Worm (Caenorhabditis elegans) whole organism, mixed stage, embryonic: ENCODE data around the gene kel-1.
A peak's percentile ranks its signal among the peaks of the same experiment; 100 is the strongest.

Experiments used
- M03D4.4 ChIP-seq: sonication (generic microtip); optimal IDR thresholded peaks from 2 replicates; lab custom pipeline; 2017; ENCODE audit warnings: mild to moderate bottlenecking, missing genetic modification characterization, missing compliant biosample characterization
- bed-3 ChIP-seq: fragments of 200-800 bp; sonication (Bioruptor generic); optimal IDR thresholded peaks from 3 replicates; lab custom pipeline; 2018; ENCODE audit warnings: mild to moderate bottlenecking, missing genetic modification characterization, moderate library complexity, missing compliant biosample characterization
- blmp-1 ChIP-seq: fragments of 150-350 bp; optimal IDR thresholded peaks from 2 replicates; lab custom pipeline; 2014; ENCODE audit warnings: missing biosample characterization, missing genetic modification characterization
- ceh-39 ChIP-seq: fragments of 150-350 bp; optimal IDR thresholded peaks from 2 replicates; lab custom pipeline; 2014; ENCODE audit warnings: missing biosample characterization, missing genetic modification characterization
- ceh-43 ChIP-seq: fragments of 200-800 bp; sonication (Bioruptor generic); optimal IDR thresholded peaks from 2 replicates; lab custom pipeline; 2018; ENCODE audit warnings: mild to moderate bottlenecking, missing genetic modification characterization, moderate library complexity, missing compliant biosample characterization
- ceh-83 ChIP-seq: fragments of 200-800 bp; sonication (Bioruptor generic); optimal IDR thresholded peaks from 2 replicates; lab custom pipeline; 2018; ENCODE audit warnings: mild to moderate bottlenecking, missing genetic modification characterization, missing compliant biosample characterization
- ces-1 ChIP-seq: fragments of 150-350 bp; optimal IDR thresholded peaks from 2 replicates; lab custom pipeline; 2014; ENCODE audit warnings: missing biosample characterization, missing genetic modification reagents, missing genetic modification characterization
- cnd-1 ChIP-seq: fragments of 200-800 bp; sonication (Bioruptor generic); optimal IDR thresholded peaks from 2 replicates; lab custom pipeline; 2018; ENCODE audit warnings: mild to moderate bottlenecking, missing genetic modification characterization, missing compliant biosample characterization
- drap-1 ChIP-seq: fragments of 200-800 bp; sonication (Bioruptor generic); optimal IDR thresholded peaks from 3 replicates; lab custom pipeline; 2018; ENCODE audit warnings: mild to moderate bottlenecking, missing genetic modification characterization, missing compliant biosample characterization
- elt-1 ChIP-seq: sonication (generic microtip); optimal IDR thresholded peaks from 2 replicates; lab custom pipeline; 2017; ENCODE audit warnings: missing genetic modification characterization, mild to moderate bottlenecking, missing compliant biosample characterization, antibody characterized with exemption, moderate library complexity, borderline replicate concordance; ENCODE audit not compliant: insufficient read depth
- elt-3 ChIP-seq: fragments of 150-350 bp; optimal IDR thresholded peaks from 2 replicates; lab custom pipeline; 2014; ENCODE audit warnings: missing biosample characterization, missing genetic modification characterization
- flh-1 ChIP-seq: fragments of 200-800 bp; sonication (Bioruptor generic); optimal IDR thresholded peaks from 2 replicates; lab custom pipeline; 2018; ENCODE audit warnings: mild to moderate bottlenecking, missing genetic modification characterization, moderate library complexity, missing compliant biosample characterization
- ham-2 ChIP-seq: fragments of 200-800 bp; sonication (Bioruptor generic); optimal IDR thresholded peaks from 2 replicates; lab custom pipeline; 2018; ENCODE audit warnings: mild to moderate bottlenecking, missing genetic modification characterization, missing compliant biosample characterization
- hlh-1 ChIP-seq: fragments of 150-350 bp; optimal IDR thresholded peaks from 2 replicates; lab custom pipeline; 2014; ENCODE audit warnings: missing biosample characterization, missing genetic modification reagents, missing genetic modification characterization
- lin-13 ChIP-seq: fragments of 150-350 bp; optimal IDR thresholded peaks from 2 replicates; lab custom pipeline; 2014; ENCODE audit warnings: missing biosample characterization, missing genetic modification characterization
- lin-32 ChIP-seq: fragments of 200-800 bp; sonication (Bioruptor generic); optimal IDR thresholded peaks from 2 replicates; lab custom pipeline; 2018; ENCODE audit warnings: mild to moderate bottlenecking, missing genetic modification characterization, missing compliant biosample characterization
- lsy-2 ChIP-seq: fragments of 150-350 bp; optimal IDR thresholded peaks from 2 replicates; lab custom pipeline; 2014; ENCODE audit warnings: missing biosample characterization, missing genetic modification characterization
- mab-5 ChIP-seq: fragments of 150-350 bp; optimal IDR thresholded peaks from 2 replicates; lab custom pipeline; 2014; ENCODE audit warnings: missing biosample characterization, missing genetic modification characterization
- mep-1 ChIP-seq: fragments of 150-350 bp; optimal IDR thresholded peaks from 2 replicates; lab custom pipeline; 2017; ENCODE audit warnings: missing biosample characterization, missing genetic modification reagents, missing genetic modification characterization, inconsistent platforms
- mls-2 ChIP-seq: sonication (generic microtip); optimal IDR thresholded peaks from 2 replicates; lab custom pipeline; 2016; ENCODE audit warnings: mild to moderate bottlenecking, missing genetic modification characterization, moderate library complexity, missing compliant biosample characterization
- nhr-12 ChIP-seq: fragments of 150-350 bp; optimal IDR thresholded peaks from 2 replicates; lab custom pipeline; 2014; ENCODE audit warnings: missing biosample characterization, missing genetic modification characterization
- nhr-2 ChIP-seq: fragments of 150-350 bp; optimal IDR thresholded peaks from 2 replicates; lab custom pipeline; 2014; ENCODE audit warnings: missing biosample characterization, missing genetic modification characterization
- nhr-28 ChIP-seq: fragments of 150-350 bp; optimal IDR thresholded peaks from 2 replicates; lab custom pipeline; 2014; ENCODE audit warnings: missing biosample characterization, missing genetic modification characterization
- nhr-76 ChIP-seq: sonication (generic microtip); optimal IDR thresholded peaks from 2 replicates; lab custom pipeline; 2017; ENCODE audit warnings: missing biosample characterization, missing genetic modification characterization
- pha-4 ChIP-seq: fragments of 150-350 bp; optimal IDR thresholded peaks from 2 replicates; lab custom pipeline; 2018; ENCODE audit warnings: missing biosample characterization, missing genetic modification reagents, missing genetic modification characterization
- sem-2 ChIP-seq: fragments of 200-800 bp; sonication (Bioruptor generic); optimal IDR thresholded peaks from 2 replicates; lab custom pipeline; 2018; ENCODE audit warnings: mild to moderate bottlenecking, missing genetic modification characterization, missing compliant biosample characterization
- snpc-4 ChIP-seq: fragments of 150-350 bp; optimal IDR thresholded peaks from 2 replicates; lab custom pipeline; 2014; ENCODE audit warnings: missing biosample characterization, missing genetic modification characterization
- sptf-1 ChIP-seq: sonication (generic microtip); optimal IDR thresholded peaks from 2 replicates; lab custom pipeline; 2017; ENCODE audit warnings: mild to moderate bottlenecking, missing genetic modification characterization, moderate library complexity, missing compliant biosample characterization
- tbx-8 ChIP-seq: fragments of 200-800 bp; sonication (Bioruptor generic); optimal IDR thresholded peaks from 2 replicates; lab custom pipeline; 2018; ENCODE audit warnings: mild to moderate bottlenecking, missing genetic modification characterization, moderate library complexity, missing compliant biosample characterization
- unc-120 ChIP-seq: sonication (generic microtip); optimal IDR thresholded peaks from 2 replicates; lab custom pipeline; 2017; ENCODE audit warnings: missing genetic modification characterization, missing compliant biosample characterization; ENCODE audit not compliant: poor library complexity, severe bottlenecking
- unc-39 ChIP-seq: fragments of 150-350 bp; optimal IDR thresholded peaks from 2 replicates; lab custom pipeline; 2014; ENCODE audit warnings: missing biosample characterization, missing genetic modification characterization
- unc-62 ChIP-seq: fragments of 150-350 bp; optimal IDR thresholded peaks from 2 replicates; lab custom pipeline; 2014; ENCODE audit warnings: missing biosample characterization, missing genetic modification reagents, missing genetic modification characterization
- ztf-11 ChIP-seq: fragments of 150-350 bp; optimal IDR thresholded peaks from 2 replicates; lab custom pipeline; 2014; ENCODE audit warnings: missing biosample characterization, missing genetic modification characterization

The kel-1 gene

DNA sequence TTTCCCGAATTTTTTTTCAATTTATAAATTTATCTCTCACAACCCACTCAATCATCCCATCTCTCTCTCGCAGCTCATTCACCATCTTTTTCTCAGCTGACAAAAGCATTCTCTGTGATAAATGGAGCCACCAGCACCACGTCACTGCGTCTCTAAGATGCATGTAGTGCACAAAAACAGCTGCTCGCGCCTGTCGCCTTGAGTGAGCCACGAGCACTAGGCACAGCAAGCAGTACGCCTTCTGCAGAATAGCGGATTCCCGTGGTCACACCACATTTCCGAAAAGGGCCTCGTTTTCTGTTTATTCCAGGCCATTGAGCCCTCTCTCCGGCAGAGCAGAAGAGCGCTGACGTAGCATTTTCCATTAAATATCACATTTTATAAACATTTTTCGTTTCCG lies 24.8 kb downstream of the kel-1 start, which contains the start of gene F13D12.10:
Gene F13D12.10 (plus strand): TSS at position 231 of the 400 bp plus-strand sequence.
- no peak for TF ChIP-seq nhr-2 (tag; lab: Kevin White, UChicago)
- TF ChIP-seq sptf-1 (tag; lab: Kevin White, UChicago): no peak
- TF ChIP-seq unc-62 (GFP tag; lab: Kevin White, UChicago): no peak
- no peak for TF ChIP-seq lin-13 (tag; lab: Kevin White, UChicago)
- TF ChIP-seq ces-1 (GFP tag; lab: Kevin White, UChicago): no peak
- TF ChIP-seq hlh-1 (tag; lab: Kevin White, UChicago): peak; percentile 95
- TF ChIP-seq mep-1: no peak
- TF ChIP-seq lin-32: no peak
- TF ChIP-seq sem-2 (GFP tag; lab: Kevin White, UChicago): no peak
- no peak for TF ChIP-seq bed-3
- TF ChIP-seq unc-120 (tag; lab: Kevin White, UChicago): peak; percentile 7

DNA sequence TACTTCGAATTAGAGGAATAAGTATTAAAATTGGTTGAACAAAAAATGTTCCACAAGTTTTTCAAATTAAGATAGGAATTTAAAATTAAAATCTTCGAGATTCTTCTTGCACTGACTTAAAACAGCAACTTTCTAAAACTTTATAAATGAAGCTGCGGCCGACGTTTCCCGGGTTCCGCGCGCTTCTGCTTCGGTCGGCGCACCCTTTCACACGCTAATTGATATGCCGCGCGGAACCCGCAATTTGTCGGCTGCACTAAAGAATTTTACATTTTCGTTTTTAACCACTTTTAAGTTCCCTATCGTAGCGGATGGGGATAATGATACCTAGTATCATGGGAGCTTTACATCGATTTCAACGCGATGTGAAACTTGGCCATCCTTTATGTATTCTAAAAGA lies 26.0 kb downstream of the kel-1 start:
- no peak for TF ChIP-seq bed-3
- no peak for TF ChIP-seq cnd-1
- TF ChIP-seq drap-1: no peak

DNA sequence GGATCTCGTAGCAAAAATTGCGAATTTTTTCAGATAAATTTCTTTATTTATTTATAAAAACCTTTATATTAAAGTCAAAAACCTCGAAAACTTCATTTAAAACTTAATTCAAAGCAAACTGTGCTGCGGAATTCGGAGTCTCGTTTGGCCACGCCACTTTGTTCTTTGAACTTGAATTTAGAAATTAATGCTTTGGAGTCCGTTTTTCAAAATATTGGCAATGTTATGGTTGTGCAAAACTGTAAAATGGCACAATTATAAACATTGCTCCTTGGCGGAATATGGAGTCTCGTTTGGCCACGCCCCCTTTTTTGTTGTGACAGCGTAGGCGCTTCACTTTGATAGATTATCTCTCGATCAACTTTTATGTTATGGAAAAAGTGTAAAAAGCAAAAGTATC lies 30.8 kb downstream of the kel-1 start:
- TF ChIP-seq nhr-2 (tag; lab: Kevin White, UChicago) (no peak), ztf-11 (tag; lab: Kevin White, UChicago) (no peak), nhr-12 (tag; lab: Kevin White, UChicago) (no peak), pha-4 (tag; lab: Kevin White, UChicago) (no peak), unc-120 (tag; lab: Kevin White, UChicago) (no peak), sem-2 (GFP tag; lab: Kevin White, UChicago) (no peak), elt-3 (tag; lab: Kevin White, UChicago) (no peak), lin-13 (tag; lab: Kevin White, UChicago) (no peak), M03D4.4 (no peak), mls-2 (tag; lab: Kevin White, UChicago) (no peak), snpc-4 (no peak)
- TF ChIP-seq, all 35 proteins: peak for 0

DNA sequence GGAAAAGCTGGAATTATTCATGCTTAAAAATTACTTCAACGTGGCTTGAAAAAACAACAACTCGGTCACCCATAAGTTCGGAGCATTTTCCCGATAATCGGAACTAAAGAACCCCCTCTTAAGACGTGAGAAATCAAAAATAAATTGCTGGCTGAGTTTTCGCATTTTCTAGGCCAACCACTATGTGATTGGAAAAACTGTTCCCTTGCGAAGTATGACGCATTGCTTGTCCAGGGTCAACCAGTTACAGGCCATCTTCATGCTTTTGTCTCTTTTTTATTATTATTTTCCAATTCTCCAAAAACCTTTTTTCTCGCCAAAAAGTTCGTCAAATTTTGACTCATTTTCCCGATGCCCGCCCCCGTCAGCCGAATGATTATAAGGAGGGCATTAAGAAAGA lies 31.4 kb downstream of the kel-1 start, which contains the start of gene F13D12.3:
Gene F13D12.3 (plus strand): TSS at position 301 of the 400 bp plus-strand sequence.
- TF ChIP-seq nhr-12 (tag; lab: Kevin White, UChicago) (no peak), ham-2 (GFP tag; lab: Kevin White, UChicago) (no peak), flh-1 (GFP tag; lab: Kevin White, UChicago) (no peak), mls-2 (tag; lab: Kevin White, UChicago) (no peak), lin-13 (tag; lab: Kevin White, UChicago) (no peak), drap-1 (no peak), mep-1 (no peak), mab-5 (tag; lab: Kevin White, UChicago) (no peak)

DNA sequence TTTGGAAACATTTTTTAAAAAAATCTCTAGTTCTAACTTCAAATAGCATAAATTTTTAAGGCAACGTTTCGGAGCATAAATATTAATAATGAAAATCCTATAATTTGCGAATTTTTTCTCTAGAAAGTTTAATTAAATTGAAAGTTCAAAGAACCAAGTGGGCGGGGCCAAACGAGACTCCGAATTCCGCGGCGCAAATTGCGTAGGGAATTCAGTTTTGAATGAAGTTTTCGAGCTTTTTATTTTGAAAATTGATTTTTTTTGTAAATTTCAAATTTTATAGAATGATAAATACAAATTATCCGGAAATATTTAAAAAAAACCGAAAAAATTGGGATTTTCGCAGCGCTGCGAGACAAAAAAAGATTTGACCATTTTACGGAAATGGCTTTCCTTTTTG lies 32.1 kb downstream of the kel-1 start:
- TF ChIP-seq pha-4 (tag; lab: Kevin White, UChicago) (no peak), lsy-2 (tag; lab: Kevin White, UChicago) (no peak), sem-2 (GFP tag; lab: Kevin White, UChicago) (no peak), lin-13 (tag; lab: Kevin White, UChicago) (no peak), drap-1 (no peak), nhr-76 (tag; lab: Kevin White, UChicago) (no peak), mep-1 (no peak), hlh-1 (tag; lab: Kevin White, UChicago) (no peak)
- TF ChIP-seq, all 35 proteins: peak for 0

DNA sequence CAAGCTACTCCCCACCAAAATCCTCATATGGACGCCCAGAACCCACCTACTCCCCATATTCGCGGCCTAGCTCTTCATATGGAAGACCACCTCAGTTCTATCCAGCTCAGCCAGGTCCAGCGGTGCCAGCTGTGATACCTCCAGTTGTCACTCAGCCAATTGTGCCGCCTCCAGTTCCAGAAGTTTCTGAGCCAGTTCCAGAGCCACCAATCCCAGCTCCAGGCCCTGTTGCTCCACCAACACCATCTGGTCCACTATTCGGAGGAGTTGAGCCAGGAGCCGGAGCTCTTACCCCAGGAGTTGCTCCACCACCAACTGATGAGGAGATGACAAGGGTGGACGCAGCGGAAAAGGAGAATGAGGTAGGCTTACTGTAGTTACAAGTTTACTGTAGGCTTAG lies 32.9 kb downstream of the kel-1 start:
- TF ChIP-seq sptf-1 (tag; lab: Kevin White, UChicago) (no peak), nhr-76 (tag; lab: Kevin White, UChicago) (no peak), blmp-1 (no peak), mls-2 (tag; lab: Kevin White, UChicago) (no peak), lin-32 (no peak), lsy-2 (tag; lab: Kevin White, UChicago) (no peak), ztf-11 (tag; lab: Kevin White, UChicago) (no peak)

DNA sequence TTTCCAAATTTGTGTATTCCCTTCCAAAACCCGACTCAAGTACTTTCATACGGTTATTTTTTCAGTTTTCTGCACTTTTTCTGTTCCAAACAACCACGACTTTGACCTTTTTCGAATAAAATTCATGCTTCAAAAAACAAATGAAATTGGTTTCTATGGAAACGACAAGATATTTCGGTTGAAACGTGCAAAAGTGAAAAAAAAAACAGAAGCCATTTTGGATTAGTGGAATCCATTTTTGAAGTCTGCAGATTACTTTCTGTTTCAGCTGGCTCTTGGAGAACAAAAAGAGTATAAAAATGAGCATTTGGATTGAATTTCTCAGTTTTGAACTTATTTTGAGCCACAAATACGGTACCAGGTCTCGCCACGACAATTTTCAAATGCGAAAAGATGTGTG lies 33.4 kb downstream of the kel-1 start:
- TF ChIP-seq ham-2 (GFP tag; lab: Kevin White, UChicago): no peak
- TF ChIP-seq unc-62 (GFP tag; lab: Kevin White, UChicago): no peak
- TF ChIP-seq drap-1: no peak
- no peak for TF ChIP-seq ceh-83
- no peak for TF ChIP-seq nhr-28 (tag; lab: Kevin White, UChicago)
- TF ChIP-seq ztf-11 (tag; lab: Kevin White, UChicago): no peak
- no peak for TF ChIP-seq unc-39 (tag; lab: Kevin White, UChicago)
- no peak for TF ChIP-seq ceh-39 (tag; lab: Kevin White, UChicago)
- no peak for TF ChIP-seq elt-1
- TF ChIP-seq ces-1 (GFP tag; lab: Kevin White, UChicago): no peak
- no peak for TF ChIP-seq pha-4 (tag; lab: Kevin White, UChicago)
- TF ChIP-seq flh-1 (GFP tag; lab: Kevin White, UChicago): no peak
- TF ChIP-seq lin-13 (tag; lab: Kevin White, UChicago): no peak
- no peak for TF ChIP-seq ceh-43 (GFP tag; lab: Kevin White, UChicago)
- no peak for TF ChIP-seq nhr-2 (tag; lab: Kevin White, UChicago)
- no peak for TF ChIP-seq sptf-1 (tag; lab: Kevin White, UChicago)
- no peak for TF ChIP-seq tbx-8 (GFP tag; lab: Kevin White, UChicago)
- TF ChIP-seq mab-5 (tag; lab: Kevin White, UChicago): no peak
